Worm (Caenorhabditis elegans): ENCODE results near the gene rfc-2.

Gene rfc-2

DNA sequence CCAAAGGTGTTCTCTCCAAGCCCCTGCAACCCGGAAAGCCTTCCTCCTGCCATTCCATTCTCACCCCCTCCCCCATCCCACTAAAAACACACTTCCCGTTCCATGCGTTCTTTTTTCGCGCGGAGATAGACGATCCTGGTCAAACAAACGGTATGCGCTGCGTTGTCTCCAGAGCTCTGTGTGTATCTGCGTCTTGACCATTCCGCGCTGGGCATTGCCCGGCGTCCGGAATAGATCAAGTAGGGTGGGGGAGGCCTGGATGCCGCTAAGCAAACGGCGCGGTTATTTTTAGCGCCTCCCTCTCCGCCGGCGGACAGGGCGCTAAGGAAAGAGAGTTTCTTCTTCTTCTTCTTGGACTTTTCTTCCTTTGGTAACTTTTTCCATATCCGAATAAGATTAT is 28.2 kb downstream of the rfc-2 start:
- no peak for TF ChIP-seq sea-1 (GFP tag; conservative IDR thresholded peaks at IDR 0.05)

DNA sequence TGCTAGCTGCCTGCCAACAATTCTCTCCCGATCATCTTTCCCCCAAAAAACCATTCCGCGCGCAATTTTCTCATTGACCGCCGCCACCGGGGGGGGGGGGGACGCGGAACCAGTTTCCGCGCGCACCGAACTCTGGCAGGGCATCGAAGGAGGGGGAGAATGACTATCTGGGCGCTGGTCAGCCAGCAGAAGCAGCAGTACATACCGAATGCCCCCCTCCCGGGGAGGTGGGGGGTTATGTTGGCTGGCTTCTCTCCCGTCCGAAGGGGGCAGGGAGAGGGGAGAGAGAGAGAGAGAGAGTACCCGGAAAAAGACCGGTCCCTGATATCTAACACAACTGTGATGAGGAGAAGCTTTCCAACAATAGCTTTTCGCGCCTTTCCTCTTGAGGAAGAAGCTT is 30.6 kb downstream of the rfc-2 start:
- TF ChIP-seq sea-1 (GFP tag; conservative IDR thresholded peaks at IDR 0.05) = peak; percentile 54; the same call in 1 of the 2 replicates
- no peak for TF ChIP-seq ets-7 (tag; optimal IDR thresholded peaks at IDR 0.05)
- no peak for TF ChIP-seq hnd-1 (tag; optimal IDR thresholded peaks at IDR 0.05)
- no peak for TF ChIP-seq F13C5.2 (tag; optimal IDR thresholded peaks at IDR 0.05)
- peak; percentile 16 for TF ChIP-seq hmg-4 (GFP tag; optimal IDR thresholded peaks at IDR 0.05)
- TF ChIP-seq flt-1 (GFP tag; IDR thresholded peaks at IDR 0.05) = no peak
- TF ChIP-seq ceh-36 (tag; optimal IDR thresholded peaks at IDR 0.05) = no peak
- TF ChIP-seq B0310.2 (tag; optimal IDR thresholded peaks at IDR 0.05) = no peak
- TF ChIP-seq tbx-11 (GFP tag; IDR thresholded peaks at IDR 0.05) = no peak
- TF ChIP-seq tbx-37 (GFP tag; conservative IDR thresholded peaks at IDR 0.05) = peak; percentile 3; the same call in 1 of the 2 replicates
- TF ChIP-seq aly-1 (tag; optimal IDR thresholded peaks at IDR 0.05) = no peak
- TF ChIP-seq ceh-13 (GFP tag; optimal IDR thresholded peaks at IDR 0.05) = no peak
- TF ChIP-seq tra-4 (tag; optimal IDR thresholded peaks at IDR 0.05) = no peak
- no peak for TF ChIP-seq pes-1 (GFP tag; IDR thresholded peaks at IDR 0.05)
- peak; percentile 18; the same call in 1 of the 2 replicates for TF ChIP-seq scrt-1 (GFP tag; IDR thresholded peaks at IDR 0.05)
- TF ChIP-seq hmbx-1 (tag; optimal IDR thresholded peaks at IDR 0.05) = no peak

DNA sequence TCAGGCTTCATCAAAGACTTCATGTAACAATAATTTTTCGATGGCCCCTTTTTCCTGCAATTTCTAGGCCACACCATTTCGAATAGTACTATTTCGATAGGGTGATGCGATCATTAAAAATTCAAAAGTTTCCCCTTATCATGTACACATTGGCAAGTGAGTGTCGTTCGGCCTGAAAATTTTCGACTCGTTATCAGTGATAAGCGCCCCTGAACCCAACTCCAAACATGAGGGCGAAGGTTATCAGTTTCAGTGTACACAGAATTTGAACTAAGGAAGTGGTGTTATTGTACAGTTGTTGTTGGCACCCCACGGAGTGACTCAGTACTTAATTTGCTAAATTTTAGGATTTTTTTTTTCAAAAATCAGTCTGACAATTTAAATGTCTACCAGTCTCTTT is 31.8 kb downstream of the rfc-2 start:
- no peak for TF ChIP-seq F13C5.2 (tag; optimal IDR thresholded peaks at IDR 0.05)
- no peak for TF ChIP-seq hmbx-1 (tag; optimal IDR thresholded peaks at IDR 0.05)
- TF ChIP-seq ets-7 (tag; optimal IDR thresholded peaks at IDR 0.05) = no peak
- TF ChIP-seq B0310.2 (tag; optimal IDR thresholded peaks at IDR 0.05) = no peak
- TF ChIP-seq tra-4 (tag; optimal IDR thresholded peaks at IDR 0.05) = no peak
- TF ChIP-seq tbx-11 (GFP tag; IDR thresholded peaks at IDR 0.05) = no peak
- no peak for TF ChIP-seq ama-1 (optimal IDR thresholded peaks at IDR 0.05)
- TF ChIP-seq hnd-1 (tag; optimal IDR thresholded peaks at IDR 0.05) = no peak
- TF ChIP-seq pes-1 (GFP tag; IDR thresholded peaks at IDR 0.05) = no peak
- no peak for TF ChIP-seq sea-1 (GFP tag; conservative IDR thresholded peaks at IDR 0.05)
- no peak for TF ChIP-seq scrt-1 (GFP tag; IDR thresholded peaks at IDR 0.05)

DNA sequence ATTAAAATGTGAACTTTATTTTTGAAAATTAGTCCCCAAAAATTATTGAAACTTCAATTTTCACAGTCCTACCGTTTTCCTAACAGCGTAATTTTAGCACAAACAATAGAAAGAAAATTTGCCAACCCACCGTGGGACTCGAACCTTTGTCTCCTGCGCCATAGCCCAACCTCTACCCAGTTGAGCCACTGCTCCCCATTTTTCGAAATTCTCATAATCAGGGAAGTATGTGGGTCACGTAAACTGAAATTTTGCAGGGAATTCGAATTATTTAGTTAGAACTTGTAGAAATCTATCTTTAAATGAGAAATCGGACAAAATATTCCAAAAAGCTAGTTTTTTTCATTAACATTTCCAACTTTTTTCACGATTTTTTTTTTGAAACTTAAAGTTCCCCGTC is 33.2 kb downstream of the rfc-2 start:
- TF ChIP-seq aly-1 (tag; optimal IDR thresholded peaks at IDR 0.05) (no peak), ceh-13 (GFP tag; optimal IDR thresholded peaks at IDR 0.05) (no peak), B0310.2 (tag; optimal IDR thresholded peaks at IDR 0.05) (no peak), F13C5.2 (tag; optimal IDR thresholded peaks at IDR 0.05) (no peak), tbx-11 (GFP tag; IDR thresholded peaks at IDR 0.05) (no peak), hmbx-1 (tag; optimal IDR thresholded peaks at IDR 0.05) (no peak)

DNA sequence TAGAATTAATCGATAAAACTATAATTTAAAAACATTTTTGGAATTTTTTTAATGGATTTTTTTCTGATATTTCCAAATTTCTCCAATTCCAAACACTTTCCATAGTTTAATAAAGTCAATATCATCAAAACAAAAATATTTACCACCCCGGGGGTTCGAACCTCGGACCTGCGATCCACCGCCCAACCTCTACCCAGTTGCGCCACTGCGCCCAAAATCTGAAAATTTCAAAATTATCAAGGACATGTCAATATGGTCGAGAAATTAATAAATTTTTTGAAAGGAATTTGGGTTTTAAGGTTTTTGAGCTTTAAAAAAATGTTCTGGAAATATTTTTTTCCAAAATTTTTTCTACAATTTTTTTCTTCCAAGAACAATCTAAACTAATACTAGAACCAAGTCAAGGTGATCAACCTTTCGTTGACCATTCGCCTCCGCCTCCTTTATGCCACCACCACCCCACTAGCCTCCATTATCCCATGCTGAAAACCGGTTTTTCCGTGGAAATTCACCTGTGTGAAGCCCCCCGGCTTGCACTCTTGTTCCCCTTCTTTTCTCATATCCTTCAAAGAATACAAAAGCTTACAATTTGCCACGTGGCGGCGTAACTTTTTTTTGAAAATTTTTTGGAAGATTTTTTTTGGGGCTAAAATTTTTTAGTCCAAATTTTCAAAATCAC is 34.6 kb downstream of the rfc-2 start:
- no peak for TF ChIP-seq F13C5.2 (tag; optimal IDR thresholded peaks at IDR 0.05)
- TF ChIP-seq sea-1 (GFP tag; conservative IDR thresholded peaks at IDR 0.05) = no peak
- TF ChIP-seq pes-1 (GFP tag; IDR thresholded peaks at IDR 0.05) = no peak
- no peak for TF ChIP-seq hmg-4 (GFP tag; optimal IDR thresholded peaks at IDR 0.05)
- TF ChIP-seq tbx-11 (GFP tag; IDR thresholded peaks at IDR 0.05) = no peak
- TF ChIP-seq hnd-1 (tag; optimal IDR thresholded peaks at IDR 0.05) = no peak
- no peak for TF ChIP-seq tbx-37 (GFP tag; conservative IDR thresholded peaks at IDR 0.05)

DNA sequence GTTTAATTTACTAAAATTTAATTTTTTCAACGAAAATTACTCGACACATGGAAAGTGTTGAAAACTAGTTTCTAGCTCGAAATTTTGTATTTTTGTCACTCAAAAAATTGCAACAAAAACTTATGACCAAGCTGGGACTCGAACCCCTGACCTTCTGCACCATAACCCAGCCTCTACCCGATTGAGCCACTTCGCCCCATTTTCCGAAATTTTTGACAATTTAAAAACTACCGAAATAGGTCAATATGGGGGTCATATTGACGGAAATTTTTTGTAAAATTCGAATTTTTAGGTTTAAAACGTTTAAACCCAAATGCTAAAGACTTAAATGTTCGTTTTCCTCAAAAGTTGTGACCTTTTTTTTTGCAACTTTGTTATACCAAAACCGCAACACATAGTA is 38.4 kb downstream of the rfc-2 start:
- TF ChIP-seq aly-1 (tag; optimal IDR thresholded peaks at IDR 0.05) = no peak
- TF ChIP-seq hnd-1 (tag; optimal IDR thresholded peaks at IDR 0.05) = no peak
- no peak for TF ChIP-seq ama-1 (optimal IDR thresholded peaks at IDR 0.05)
- TF ChIP-seq ceh-13 (GFP tag; optimal IDR thresholded peaks at IDR 0.05) = no peak
- no peak for TF ChIP-seq tbx-37 (GFP tag; conservative IDR thresholded peaks at IDR 0.05)
- TF ChIP-seq pes-1 (GFP tag; IDR thresholded peaks at IDR 0.05) = no peak
- no peak for TF ChIP-seq F13C5.2 (tag; optimal IDR thresholded peaks at IDR 0.05)
- no peak for TF ChIP-seq hmbx-1 (tag; optimal IDR thresholded peaks at IDR 0.05)
- no peak for TF ChIP-seq ceh-36 (tag; optimal IDR thresholded peaks at IDR 0.05)
- TF ChIP-seq sea-1 (GFP tag; conservative IDR thresholded peaks at IDR 0.05) = no peak
- TF ChIP-seq tbx-11 (GFP tag; IDR thresholded peaks at IDR 0.05) = no peak
- no peak for TF ChIP-seq ets-7 (tag; optimal IDR thresholded peaks at IDR 0.05)
- no peak for TF ChIP-seq B0310.2 (tag; optimal IDR thresholded peaks at IDR 0.05)
- TF ChIP-seq flt-1 (GFP tag; IDR thresholded peaks at IDR 0.05) = no peak
- no peak for TF ChIP-seq scrt-1 (GFP tag; IDR thresholded peaks at IDR 0.05)

DNA sequence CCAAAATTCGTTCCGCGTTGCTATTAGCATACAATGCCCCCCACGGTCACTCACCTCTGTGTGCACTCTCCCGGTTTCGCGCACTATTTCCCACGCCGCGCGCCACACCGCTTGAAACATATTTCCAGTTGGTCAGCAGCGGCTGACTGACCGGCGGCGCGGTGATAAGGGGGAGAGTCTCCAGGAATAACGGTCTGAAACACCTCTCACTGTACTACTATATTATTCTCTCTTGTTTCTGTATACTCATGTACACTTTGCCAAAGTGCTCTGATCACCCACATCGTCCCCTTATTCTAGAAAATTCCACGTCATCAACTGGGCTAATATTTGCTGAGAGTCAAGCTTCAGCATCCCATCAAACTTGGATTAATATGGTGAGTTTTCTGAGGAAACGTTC is 38.8 kb downstream of the rfc-2 start, which contains the start of gene nhr-41:
Gene nhr-41 (plus strand): TSS at position 301 of the 400 bp plus-strand sequence.
- TF ChIP-seq scrt-1 (GFP tag; IDR thresholded peaks at IDR 0.05) (no peak), hmbx-1 (tag; optimal IDR thresholded peaks at IDR 0.05) (no peak), flt-1 (GFP tag; IDR thresholded peaks at IDR 0.05) (no peak), ceh-13 (GFP tag; optimal IDR thresholded peaks at IDR 0.05) (no peak), tbx-11 (GFP tag; IDR thresholded peaks at IDR 0.05) (no peak), ceh-36 (tag; optimal IDR thresholded peaks at IDR 0.05) (no peak), tbx-37 (GFP tag; conservative IDR thresholded peaks at IDR 0.05) (no peak), aly-1 (tag; optimal IDR thresholded peaks at IDR 0.05) (no peak), F13C5.2 (tag; optimal IDR thresholded peaks at IDR 0.05) (no peak), ama-1 (optimal IDR thresholded peaks at IDR 0.05) (no peak), sea-1 (GFP tag; conservative IDR thresholded peaks at IDR 0.05) (no peak), pes-1 (GFP tag; IDR thresholded peaks at IDR 0.05) (no peak), tra-4 (tag; optimal IDR thresholded peaks at IDR 0.05) (no peak), hmg-4 (GFP tag; optimal IDR thresholded peaks at IDR 0.05) (no peak), B0310.2 (tag; optimal IDR thresholded peaks at IDR 0.05) (no peak), ets-7 (tag; optimal IDR thresholded peaks at IDR 0.05) (no peak), hnd-1 (tag; optimal IDR thresholded peaks at IDR 0.05) (no peak)

DNA sequence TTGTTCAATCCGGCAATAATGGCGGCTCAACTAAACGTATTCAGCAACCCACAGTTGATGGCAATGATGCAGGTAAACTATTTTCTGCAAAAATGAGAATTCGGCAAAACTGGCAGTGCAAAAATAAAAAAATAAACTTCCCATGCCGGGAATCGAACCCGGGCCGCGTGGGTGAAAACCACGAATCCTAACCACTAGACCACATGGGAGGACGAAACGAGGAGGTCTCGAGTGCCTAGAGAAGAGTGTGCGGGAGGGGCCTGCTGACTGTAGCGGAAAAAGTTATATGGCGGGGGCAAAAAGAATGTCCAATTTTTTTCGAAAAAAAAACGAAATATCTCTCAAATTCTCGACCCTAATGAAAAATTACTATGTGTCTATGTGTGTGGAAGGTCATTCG is 41.0 kb downstream of the rfc-2 start:
- peak; percentile 59 for TF ChIP-seq hnd-1 (tag; optimal IDR thresholded peaks at IDR 0.05)
- peak; percentile 80 for TF ChIP-seq sea-1 (GFP tag; conservative IDR thresholded peaks at IDR 0.05)
- TF ChIP-seq ets-7 (tag; optimal IDR thresholded peaks at IDR 0.05) = peak; percentile 31
- TF ChIP-seq tra-4 (tag; optimal IDR thresholded peaks at IDR 0.05) = no peak
- peak; percentile 91 for TF ChIP-seq pes-1 (GFP tag; IDR thresholded peaks at IDR 0.05)
- TF ChIP-seq scrt-1 (GFP tag; IDR thresholded peaks at IDR 0.05) = peak; percentile 92
- TF ChIP-seq tbx-37 (GFP tag; conservative IDR thresholded peaks at IDR 0.05) = peak; percentile 90
- peak; percentile 90 for TF ChIP-seq flt-1 (GFP tag; IDR thresholded peaks at IDR 0.05)
- peak; percentile 87 for TF ChIP-seq tbx-11 (GFP tag; IDR thresholded peaks at IDR 0.05)
- TF ChIP-seq ama-1 (optimal IDR thresholded peaks at IDR 0.05) = no peak
- peak; percentile 40 for TF ChIP-seq aly-1 (tag; optimal IDR thresholded peaks at IDR 0.05)
- peak; percentile 65 for TF ChIP-seq ceh-36 (tag; optimal IDR thresholded peaks at IDR 0.05)
- TF ChIP-seq hmg-4 (GFP tag; optimal IDR thresholded peaks at IDR 0.05) = peak; percentile 80
- peak; percentile 78 for TF ChIP-seq F13C5.2 (tag; optimal IDR thresholded peaks at IDR 0.05)
- TF ChIP-seq B0310.2 (tag; optimal IDR thresholded peaks at IDR 0.05) = peak; percentile 82
- peak; percentile 25 for TF ChIP-seq hmbx-1 (tag; optimal IDR thresholded peaks at IDR 0.05)
- peak; percentile 53 for TF ChIP-seq ceh-13 (GFP tag; optimal IDR thresholded peaks at IDR 0.05)

Measured in whole organism, early embryonic.